Worm (Caenorhabditis elegans) whole organism, L4/young adult: Measurements from ENCODE around the gene F55C12.19.

Experiments
- W03F9.2 ChIP-seq: fragments of 150-350 bp; optimal IDR thresholded peaks from 2 replicates; lab custom pipeline; 2014; ENCODE audit warnings: missing biosample characterization, missing genetic modification characterization
- dao-5 ChIP-seq: sonication (generic microtip); optimal IDR thresholded peaks from 2 replicates; lab custom pipeline; 2016; ENCODE audit warnings: missing genotype, missing genetic modification characterization, moderate library complexity, missing compliant biosample characterization
- him-1 ChIP-seq: sonication (generic microtip); optimal IDR thresholded peaks from 2 replicates; lab custom pipeline; 2016; ENCODE audit warnings: missing genotype, missing genetic modification reagents, missing genetic modification characterization, missing compliant biosample characterization

Gene F55C12.19

DNA sequence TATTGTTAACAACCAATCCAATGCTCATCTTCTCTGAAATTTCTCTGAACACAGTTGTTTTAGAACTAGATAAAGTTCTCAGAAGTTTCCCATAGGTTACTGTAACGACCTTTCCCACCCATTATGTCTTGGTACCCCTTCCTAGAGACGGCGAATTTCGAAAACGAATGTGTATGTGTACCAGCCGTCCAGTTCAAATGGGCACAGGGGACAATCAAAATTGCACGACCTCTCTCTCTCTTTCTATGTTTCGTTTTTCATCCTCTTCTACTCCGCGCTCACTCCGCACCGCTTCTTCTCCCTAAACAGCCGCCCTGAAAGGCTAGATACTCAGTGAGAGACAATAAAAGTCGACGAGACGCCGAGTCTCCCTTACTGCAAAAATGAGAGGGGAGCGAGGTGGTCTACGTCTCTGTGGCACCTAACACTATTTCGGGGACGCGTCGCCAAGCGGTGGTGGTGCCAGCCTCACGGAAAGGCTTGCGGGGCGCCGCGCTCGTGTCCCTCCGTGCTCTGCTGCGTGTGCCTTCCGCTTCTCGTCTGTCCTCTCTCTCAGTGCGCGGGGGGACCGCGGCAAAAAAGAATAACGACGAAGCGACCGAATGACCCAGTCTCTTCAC is 35.6 kb downstream of the F55C12.19 start:
- no peak for TF ChIP-seq W03F9.2 (tag; lab: Kevin White, UChicago)
- TF ChIP-seq him-1 (tag; lab: Kevin White, UChicago), result no peak

DNA sequence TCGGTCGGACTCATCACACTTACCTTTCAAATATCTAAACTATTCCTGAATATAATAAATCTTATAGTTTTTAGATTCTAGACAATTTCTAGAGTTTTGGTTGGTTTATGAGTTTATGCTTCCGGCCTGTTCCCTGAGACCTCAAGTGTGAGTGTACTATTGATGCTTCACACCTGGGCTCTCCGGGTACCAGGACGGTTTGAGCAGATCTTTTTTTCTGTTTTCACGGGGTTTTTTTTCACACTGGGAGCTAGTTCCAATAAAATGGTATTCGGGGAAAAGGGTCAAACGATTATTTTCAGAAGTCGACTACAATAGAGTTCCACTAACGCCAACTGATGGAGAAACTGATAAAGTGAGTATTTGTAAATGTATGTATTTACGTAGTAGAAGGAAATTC is 36.2 kb downstream of the F55C12.19 start:
- TF ChIP-seq him-1 (tag; lab: Kevin White, UChicago) (no peak), W03F9.2 (tag; lab: Kevin White, UChicago) (no peak), dao-5 (tag; lab: Kevin White, UChicago) (no peak)

DNA sequence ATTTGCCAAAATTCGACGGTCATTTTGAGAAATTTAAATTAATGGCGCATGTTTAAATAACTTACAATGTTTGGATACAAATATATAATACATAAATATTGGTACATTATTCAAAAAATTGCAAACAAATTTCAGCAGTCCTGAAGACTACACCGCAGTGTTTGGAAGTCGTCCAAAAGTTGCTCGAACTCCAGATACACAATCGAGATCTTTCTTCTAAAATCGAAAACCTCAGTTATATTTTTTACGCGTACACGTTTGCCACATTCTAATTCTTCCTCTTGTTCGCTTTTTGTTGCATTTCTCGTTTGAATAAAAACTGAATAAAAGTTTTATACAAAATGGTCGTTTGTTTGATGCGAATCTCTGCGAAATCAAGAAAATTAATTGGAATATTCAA is 38.3 kb downstream of the F55C12.19 start, which contains the start of gene tsp-18:
Gene tsp-18, plus strand, starts transcription at position 301 of the 400 bp plus-strand sequence.
- TF ChIP-seq W03F9.2 (tag; lab: Kevin White, UChicago) (no peak), dao-5 (tag; lab: Kevin White, UChicago) (no peak), him-1 (tag; lab: Kevin White, UChicago) (no peak)

DNA sequence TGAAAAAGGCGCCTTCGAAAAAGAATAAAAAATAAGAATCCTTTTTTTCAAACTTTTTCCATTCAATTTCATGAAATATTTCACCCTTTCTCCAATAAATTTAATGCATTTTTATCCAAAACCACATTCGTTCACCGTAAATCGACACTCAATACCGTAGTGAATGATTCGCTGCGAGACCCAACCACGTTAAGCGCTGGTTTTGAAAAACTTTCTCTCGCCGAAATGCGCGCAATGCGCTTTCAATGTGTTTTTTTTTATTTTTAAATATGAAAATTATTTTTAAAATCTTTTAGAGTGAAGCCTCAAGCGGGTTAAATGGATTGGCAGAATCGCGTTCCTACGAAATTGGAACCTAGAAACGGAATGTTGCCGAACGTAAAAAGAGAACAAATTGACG is 40.3 kb downstream of the F55C12.19 start, which contains the start of gene F59G1.8:
Gene F59G1.8, plus strand, starts transcription at position 293 of the 400 bp plus-strand sequence.
- TF ChIP-seq him-1 (tag; lab: Kevin White, UChicago), result no peak

DNA sequence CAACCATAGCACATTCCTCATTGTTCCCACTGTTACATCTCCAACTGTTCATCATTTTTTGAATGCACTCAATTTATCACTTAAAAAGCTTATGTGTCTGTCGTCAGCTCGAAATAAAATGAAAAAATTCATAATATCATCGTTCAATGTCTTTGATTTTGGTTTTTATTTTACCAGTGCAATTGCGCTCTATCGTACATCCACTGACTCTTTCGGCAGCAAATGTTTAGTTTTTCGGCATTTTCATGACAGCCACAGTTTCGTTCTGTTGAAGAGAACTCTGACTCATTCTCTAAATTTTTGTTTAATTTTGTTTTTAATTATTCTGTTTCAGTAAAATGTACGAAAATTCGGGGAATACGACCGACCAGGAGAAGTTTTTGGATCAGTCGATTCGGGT is 41.5 kb downstream of the F55C12.19 start, which contains the start of gene vps-35:
Gene vps-35, plus strand, starts transcription at position 335 of the 400 bp plus-strand sequence.
- no peak for TF ChIP-seq dao-5 (tag; lab: Kevin White, UChicago)
- no peak for TF ChIP-seq him-1 (tag; lab: Kevin White, UChicago)
- no peak for TF ChIP-seq W03F9.2 (tag; lab: Kevin White, UChicago)

DNA sequence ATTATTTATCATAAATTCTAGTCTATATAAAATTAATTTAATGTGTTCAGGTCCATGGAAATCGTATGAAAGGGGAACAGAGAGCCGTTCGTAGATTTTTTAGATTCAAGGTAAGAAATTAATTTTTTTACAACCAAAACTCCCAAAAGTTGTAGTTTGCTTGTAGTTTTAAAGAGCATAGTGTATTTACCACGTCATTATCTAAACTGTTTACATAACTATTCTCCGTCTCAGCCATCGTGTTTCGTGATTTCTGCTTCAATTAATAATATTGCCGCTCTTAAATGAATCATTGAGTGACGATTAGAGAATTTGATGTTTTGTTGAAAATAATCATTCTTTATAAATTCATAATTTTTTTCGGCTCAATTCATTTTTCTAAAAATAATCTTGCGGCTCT is 45.3 kb downstream of the F55C12.19 start, which contains the start of gene cgt-3:
Gene cgt-3, plus strand, starts transcription at position 51 of the 400 bp plus-strand sequence.
- TF ChIP-seq him-1 (tag; lab: Kevin White, UChicago) (no peak), dao-5 (tag; lab: Kevin White, UChicago) (no peak), W03F9.2 (tag; lab: Kevin White, UChicago) (no peak)

DNA sequence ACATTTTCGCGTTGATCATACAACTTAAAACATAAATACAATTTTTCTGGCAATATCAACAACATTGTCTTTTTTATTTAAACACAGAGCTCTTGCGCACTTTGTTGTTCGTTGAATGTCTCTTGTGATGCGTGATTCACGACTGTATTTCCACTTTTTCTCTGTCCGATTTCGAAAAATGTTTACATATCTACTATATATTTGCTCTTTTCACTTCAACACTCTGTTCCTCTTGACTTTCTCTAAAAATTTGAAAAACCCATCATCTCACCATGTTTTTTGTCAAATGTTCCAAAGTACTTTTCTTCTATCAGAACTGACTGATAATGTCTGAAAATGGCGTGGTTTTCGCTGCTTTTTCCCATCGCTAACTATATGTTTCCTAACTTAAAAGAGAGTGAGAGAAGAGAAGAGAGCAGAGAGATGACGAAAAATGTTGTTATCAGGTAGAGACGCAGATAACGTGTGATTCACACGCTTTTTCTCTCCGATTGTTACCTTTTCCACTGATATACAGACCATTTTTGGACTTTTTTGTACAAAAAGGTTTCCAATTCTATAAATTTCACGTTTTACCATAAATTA is 46.1 kb downstream of the F55C12.19 start:
- no peak for TF ChIP-seq dao-5 (tag; lab: Kevin White, UChicago)
- no peak for TF ChIP-seq him-1 (tag; lab: Kevin White, UChicago)

DNA sequence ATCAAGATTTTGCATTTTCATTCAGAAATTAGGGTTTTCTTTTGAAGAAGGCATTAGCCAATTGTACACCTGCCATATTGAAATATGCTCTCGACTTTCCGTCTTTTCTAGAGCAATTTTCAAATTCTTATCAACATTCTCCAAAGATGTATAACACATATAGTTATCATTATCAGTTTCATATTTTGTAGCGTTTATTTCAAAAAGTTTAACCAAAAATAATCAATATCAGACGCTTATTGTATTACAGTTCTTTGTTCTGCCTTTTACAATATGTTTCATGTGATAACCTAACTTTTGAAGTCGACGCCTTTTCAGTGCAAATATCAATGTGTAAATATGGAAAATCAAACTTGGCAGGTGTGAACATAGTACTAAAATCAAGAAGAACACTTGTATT is 48.0 kb downstream of the F55C12.19 start:
- no peak for TF ChIP-seq him-1 (tag; lab: Kevin White, UChicago)
- TF ChIP-seq dao-5 (tag; lab: Kevin White, UChicago), result no peak
- no peak for TF ChIP-seq W03F9.2 (tag; lab: Kevin White, UChicago)
